Fruit fly (Drosophila melanogaster) whole organism, prepupa: ENCODE results near the gene Cdep.

Source experiments
- CG11294 ChIP-seq: fragments of 200-800 bp; sonication (Bioruptor generic); IDR thresholded peaks from 2 replicates; pipeline ENCODE4 v1.3.6; 2022; ENCODE audit warnings: missing biosample characterization, missing genetic modification characterization
- CG11902 ChIP-seq: fragments of 200-800 bp; sonication (Bioruptor generic); optimal IDR thresholded peaks from 3 replicates; lab custom pipeline; 2016; ENCODE audit warnings: missing biosample characterization, missing genetic modification characterization
- CG4318 ChIP-seq: fragments of 200-800 bp; sonication (Bioruptor generic); optimal IDR thresholded peaks from 3 replicates; lab custom pipeline; 2017; ENCODE audit warnings: missing biosample characterization, mild to moderate bottlenecking, missing genetic modification characterization
- CG6163 ChIP-seq: fragments of 200-800 bp; sonication (Bioruptor generic); IDR thresholded peaks from 3 replicates; pipeline ENCODE4 v1.3.6; 2022; ENCODE audit warnings: missing biosample characterization, missing genetic modification characterization
- Eip75B ChIP-seq: fragments of 200-800 bp; sonication (Bioruptor generic); optimal IDR thresholded peaks from 3 replicates; lab custom pipeline; 2016; ENCODE audit warnings: missing biosample characterization, missing genetic modification characterization
- Eip78C ChIP-seq: fragments of 200-800 bp; sonication (Bioruptor generic); peaks from one replicate; lab custom pipeline; 2016; ENCODE audit warnings: missing biosample characterization, missing genetic modification characterization
- Hr39 ChIP-seq: fragments of 200-800 bp; sonication (Bioruptor generic); optimal IDR thresholded peaks from 2 replicates; lab custom pipeline; 2016; ENCODE audit warnings: missing biosample characterization, missing genetic modification characterization
- OdsH ChIP-seq: fragments of 200-800 bp; sonication (Bioruptor generic); optimal IDR thresholded peaks from 3 replicates; lab custom pipeline; 2016; ENCODE audit warnings: missing biosample characterization, missing genetic modification characterization
- Sox102F ChIP-seq: fragments of 200-800 bp; sonication (Bioruptor generic); optimal IDR thresholded peaks from 2 replicates; lab custom pipeline; 2016; ENCODE audit warnings: missing biosample characterization, mild to moderate bottlenecking, missing genetic modification characterization
- Sox14 ChIP-seq: fragments of 200-800 bp; sonication (Bioruptor generic); optimal IDR thresholded peaks from 3 replicates; lab custom pipeline; 2016; ENCODE audit warnings: missing biosample characterization, missing genetic modification characterization
- fd59A ChIP-seq: fragments of 200-800 bp; sonication (Bioruptor generic); optimal IDR thresholded peaks from 2 replicates; lab custom pipeline; 2017; ENCODE audit warnings: missing biosample characterization, mild to moderate bottlenecking, missing genetic modification characterization, missing genetic modification reagents
- salr ChIP-seq, 2 experiments: fragments of 200-800 bp; sonication (Bioruptor generic); optimal IDR thresholded peaks; 3 replicates each; lab custom pipeline; 2016 to 2018; ENCODE audit warnings: missing biosample characterization in 2 of 2, missing genetic modification characterization in 2 of 2, mild to moderate bottlenecking in 1 of 2
- spab ChIP-seq: fragments of 200-800 bp; sonication (Bioruptor generic); optimal IDR thresholded peaks from 2 replicates; lab custom pipeline; 2017; ENCODE audit warnings: missing biosample characterization, mild to moderate bottlenecking, missing genetic modification characterization, missing genetic modification reagents
- svp ChIP-seq: fragments of 200-800 bp; sonication (Bioruptor generic); peaks from one replicate; lab custom pipeline; 2016; ENCODE audit warnings: missing biosample characterization, missing genetic modification characterization

- TF ChIP-seq CG11294 (GFP tag; lab: Robert Waterston, UW) (no peak), CG6163 (GFP tag; lab: Robert Waterston, UW) (peak; percentile 67; the same call in 2 of the 3 replicates), Eip78C (GFP tag; lab: Kevin White, UChicago) (peak; percentile 58), Sox14 (no peak), fd59A (GFP tag; lab: Kevin White, UChicago) (no peak), salr (GFP tag; optimal IDR thresholded peaks at IDR 0.05; lab: Kevin White, UChicago) (no peak), CG11902 (GFP tag; lab: Kevin White, UChicago) (no peak), svp (GFP tag; lab: Kevin White, UChicago) (peak; percentile 90), Hr39 (GFP tag; lab: Kevin White, UChicago) (no peak), OdsH (no peak), spab (GFP tag; lab: Kevin White, UChicago) (no peak), CG4318 (no peak), Eip75B (GFP tag; lab: Kevin White, UChicago) (no peak), Sox102F (GFP tag; lab: Kevin White, UChicago) (no peak)
Measured at dm6 chr3R:4910839-4911341, 538 bp downstream of the Cdep start.
